Fruit fly (Drosophila melanogaster): ENCODE results near the gene VhaM9.7-a.
A peak's percentile ranks its signal among the peaks of the same experiment; 100 is the strongest.

Gene VhaM9.7-a

DNA sequence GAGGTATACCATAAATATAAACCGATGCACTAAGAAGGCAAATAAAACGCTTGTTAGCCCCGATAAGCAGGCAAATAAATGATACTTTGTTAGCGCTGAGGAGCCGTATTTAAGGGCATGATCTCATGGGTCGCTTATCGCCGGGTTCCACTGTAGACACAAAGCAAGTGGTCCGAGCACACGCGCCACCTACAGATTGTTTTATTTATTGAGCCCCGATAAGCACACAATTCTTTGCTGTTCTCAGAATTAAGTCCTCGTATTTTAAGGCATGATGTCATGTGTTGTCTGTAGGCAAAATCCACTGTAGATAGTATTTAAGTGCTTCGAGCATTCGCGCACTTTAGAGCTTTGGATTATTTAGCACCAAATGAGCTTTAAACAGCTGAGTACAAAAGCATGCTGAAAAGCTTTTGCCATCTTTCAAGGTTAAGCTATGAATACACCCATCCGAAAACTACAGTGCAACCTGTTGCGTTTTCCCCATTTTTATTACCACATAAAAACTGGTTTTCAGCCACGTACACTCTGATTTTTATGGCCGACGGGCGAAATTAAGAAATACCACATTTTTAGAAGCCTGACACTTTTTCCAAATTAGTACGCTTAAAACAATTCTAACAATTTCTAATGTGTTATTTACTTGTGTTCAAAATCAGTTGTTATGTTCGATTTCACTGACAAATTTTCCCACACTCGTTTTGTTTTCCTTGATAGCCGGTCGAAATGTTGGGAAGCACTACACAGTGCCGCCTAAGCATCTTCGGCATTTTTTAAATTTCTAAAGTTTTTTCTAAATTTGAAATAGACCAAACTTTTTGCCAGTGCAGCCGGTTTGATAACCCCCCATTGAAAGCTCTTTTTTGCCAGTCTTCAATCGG, 22.8 kb upstream of the VhaM9.7-a start, which contains the start of gene Sqor (continued):
- TF ChIP-seq ara (GFP tag; IDR thresholded peaks at IDR 0.05) = peak; percentile 67
- peak; percentile 81 for TF ChIP-seq chn (GFP tag; optimal IDR thresholded peaks at IDR 0.05)
- peak; percentile 61 to 81 for TF ChIP-seq chif (GFP tag; optimal IDR thresholded peaks at IDR 0.05)
- peak; percentile 77 for TF ChIP-seq CG10274 (GFP tag; optimal IDR thresholded peaks at IDR 0.05)
- TF ChIP-seq Doc3 (GFP tag; IDR thresholded peaks at IDR 0.05; ENCODE audit: partially characterized antibody) = no peak
- TF ChIP-seq Optix (GFP tag; IDR thresholded peaks at IDR 0.05) = peak; percentile 83
- peak; percentile 77 for TF ChIP-seq esg (GFP tag; conservative IDR thresholded peaks at IDR 0.05)
- peak; percentile 75 for TF ChIP-seq jing (GFP tag; optimal IDR thresholded peaks at IDR 0.05)
- TF ChIP-seq CG17802 (tag; optimal IDR thresholded peaks at IDR 0.05) = peak; percentile 53
- TF ChIP-seq CG9876 (GFP tag; optimal IDR thresholded peaks at IDR 0.05) = peak; percentile 88
- TF ChIP-seq CG7271 (tag; optimal IDR thresholded peaks at IDR 0.05) = no peak
- TF ChIP-seq Max (GFP tag; optimal IDR thresholded peaks at IDR 0.05) = peak; percentile 61
- TF ChIP-seq pfk (GFP tag; optimal IDR thresholded peaks at IDR 0.05) = peak; percentile 14
- peak; percentile 74 for TF ChIP-seq sqz (GFP tag; optimal IDR thresholded peaks at IDR 0.05)
- peak; percentile 52 for TF ChIP-seq CG3838 (GFP tag; optimal IDR thresholded peaks at IDR 0.05)
- TF ChIP-seq vnd (GFP tag; IDR thresholded peaks at IDR 0.05; ENCODE audit: partially characterized antibody) = no peak
- peak; percentile 31; the same call in 1 of the 2 replicates for TF ChIP-seq Xrp1 (GFP tag; IDR thresholded peaks at IDR 0.05)
- TF ChIP-seq ap (GFP tag; IDR thresholded peaks at IDR 0.05) = peak; percentile 54
- TF ChIP-seq scrt (GFP tag; optimal IDR thresholded peaks at IDR 0.05) = peak; percentile 91
- no peak for TF ChIP-seq fd64A (GFP tag; optimal IDR thresholded peaks at IDR 0.05)
- peak; percentile 66 for TF ChIP-seq GATAe (GFP tag; conservative IDR thresholded peaks at IDR 0.05)
- TF ChIP-seq oc (tag; optimal IDR thresholded peaks at IDR 0.05) = peak; percentile 83
- TF ChIP-seq CG9727 (GFP tag; optimal IDR thresholded peaks at IDR 0.05) = peak; percentile 87
- TF ChIP-seq Doc2 (GFP tag; IDR thresholded peaks at IDR 0.05) = peak; percentile 62
- TF ChIP-seq sd (tag; optimal IDR thresholded peaks at IDR 0.05) = peak; percentile 80
- TF ChIP-seq z (GFP tag; IDR thresholded peaks at IDR 0.05) = no peak
- TF ChIP-seq repo (GFP tag; optimal IDR thresholded peaks at IDR 0.05) = peak; percentile 60
- peak; percentile 63 for TF ChIP-seq CG14667 (GFP tag; IDR thresholded peaks at IDR 0.05)
- TF ChIP-seq ttk (GFP tag; IDR thresholded peaks at IDR 0.05) = peak; percentile 65
- peak; percentile 89 for TF ChIP-seq Pdp1 (GFP tag; optimal IDR thresholded peaks at IDR 0.05)
- TF ChIP-seq CG18619 (GFP tag; optimal IDR thresholded peaks at IDR 0.05) = peak; percentile 91
- peak; percentile 91 for TF ChIP-seq nom (GFP tag; optimal IDR thresholded peaks at IDR 0.05)
- peak; percentile 68 for TF ChIP-seq CG5180 (GFP tag; optimal IDR thresholded peaks at IDR 0.05)
- TF ChIP-seq Awh (GFP tag; IDR thresholded peaks at IDR 0.05) = peak; percentile 64; the same call in 1 of the 2 replicates
- TF ChIP-seq tna (GFP tag; IDR thresholded peaks at IDR 0.05; ENCODE audit: partially characterized antibody) = no peak
- TF ChIP-seq TFAM (GFP tag; optimal IDR thresholded peaks at IDR 0.05) = no peak
- peak; percentile 49 for TF ChIP-seq CG15073 (GFP tag; optimal IDR thresholded peaks at IDR 0.05)
- TF ChIP-seq CG11723 (GFP tag; optimal IDR thresholded peaks at IDR 0.05) = peak; percentile 82
- TF ChIP-seq CG10321 (GFP tag; IDR thresholded peaks at IDR 0.05) = peak; percentile 57; the same call in 1 of the 2 replicates
- TF ChIP-seq CG18599 (GFP tag; optimal IDR thresholded peaks at IDR 0.05) = peak; percentile 88
- TF ChIP-seq Camta (GFP tag; optimal IDR thresholded peaks at IDR 0.05) = peak; percentile 73
- TF ChIP-seq al (GFP tag; IDR thresholded peaks at IDR 0.05) = peak; percentile 83
- peak; percentile 55; the same call in 1 of the 3 replicates for TF ChIP-seq gce (GFP tag; IDR thresholded peaks at IDR 0.05)
- peak; percentile 88 for TF ChIP-seq dmrt99B (tag; optimal IDR thresholded peaks at IDR 0.05)
- TF ChIP-seq twi (tag; optimal IDR thresholded peaks at IDR 0.05) = peak; percentile 33
- TF ChIP-seq CG10979 (tag; optimal IDR thresholded peaks at IDR 0.05) = peak; percentile 33
- TF ChIP-seq CG2116 (GFP tag; optimal IDR thresholded peaks at IDR 0.05) = peak; percentile 54
- peak; percentile 23 for TF ChIP-seq Adf1 (GFP tag; IDR thresholded peaks at IDR 0.05)
